Fruit fly (Drosophila melanogaster) whole organism, larva: Measurements from ENCODE around the gene Hou.

Experiments used
- noc ChIP-seq: fragments of 200-800 bp; sonication (Bioruptor generic); optimal IDR thresholded peaks from 3 replicates; lab custom pipeline; 2019; ENCODE audit warnings: missing biosample characterization, mild to moderate bottlenecking, missing genetic modification characterization, moderate library complexity

The Hou gene

DNA sequence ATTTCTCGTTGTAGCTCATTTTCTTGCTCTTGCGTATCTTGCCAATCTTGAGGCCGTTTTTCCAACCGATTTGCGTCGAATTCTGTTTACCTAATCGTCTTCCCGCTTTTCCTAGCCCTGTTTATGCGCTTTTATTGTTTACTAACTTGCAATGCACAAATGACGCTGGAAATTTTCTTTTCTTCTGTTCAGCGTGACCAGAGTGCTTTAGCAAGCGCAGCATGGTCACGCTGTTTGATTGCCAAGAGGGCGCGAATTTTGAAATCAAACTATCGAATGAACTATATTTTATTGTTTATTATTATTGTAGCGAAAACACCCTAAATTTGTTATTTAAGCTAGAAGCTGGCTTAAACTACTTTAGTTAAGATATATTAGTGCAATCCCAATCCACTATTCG lies at the start of gene Hou:
Gene Hou (minus strand): TSS at position 193 of the 400 bp plus-strand sequence.
- no peak for TF ChIP-seq noc (tag; lab: Kevin White, UChicago)

DNA sequence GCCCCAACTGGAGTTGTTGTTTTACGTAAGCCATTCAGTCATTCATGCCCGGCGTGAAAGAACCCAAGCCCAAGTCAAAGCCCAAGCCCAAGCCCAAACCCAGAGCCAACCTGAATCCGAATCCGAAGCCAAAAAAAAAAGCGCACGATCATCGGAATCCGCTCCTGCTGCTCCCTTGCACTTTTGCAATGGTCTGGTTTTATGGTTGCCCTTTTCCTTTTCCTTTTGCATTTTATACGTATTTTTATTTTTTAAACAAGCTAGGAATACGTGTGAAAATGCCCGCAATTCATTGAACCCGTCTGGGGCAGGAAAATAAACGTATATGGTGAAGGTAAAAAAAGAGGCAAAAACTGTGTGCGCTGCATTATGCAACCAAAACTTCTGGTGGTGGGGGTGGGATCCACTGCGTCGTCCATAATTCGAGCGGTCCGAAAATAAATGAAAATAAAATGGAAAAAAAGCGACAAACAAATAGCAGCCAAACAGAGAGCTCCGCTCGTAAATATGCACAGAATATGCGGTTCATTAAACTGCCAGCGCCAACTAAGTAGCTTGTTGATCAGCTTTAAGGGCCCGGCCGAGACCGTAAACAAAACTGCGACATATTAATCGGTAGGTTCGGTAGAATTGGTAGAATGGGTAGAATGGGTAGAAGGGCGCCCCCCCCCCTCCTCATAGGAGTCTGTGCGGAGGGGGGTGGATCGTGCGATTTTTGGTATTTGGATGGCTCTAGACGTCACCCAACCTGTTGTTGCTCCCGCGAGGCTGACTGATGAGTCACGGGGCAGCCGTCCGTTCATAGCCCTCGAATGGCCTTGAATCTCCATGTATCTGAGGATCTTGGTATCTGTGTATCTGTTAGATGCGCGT lies 49.3 kb upstream of the Hou start:
- TF ChIP-seq noc (tag; lab: Kevin White, UChicago), result no peak

DNA sequence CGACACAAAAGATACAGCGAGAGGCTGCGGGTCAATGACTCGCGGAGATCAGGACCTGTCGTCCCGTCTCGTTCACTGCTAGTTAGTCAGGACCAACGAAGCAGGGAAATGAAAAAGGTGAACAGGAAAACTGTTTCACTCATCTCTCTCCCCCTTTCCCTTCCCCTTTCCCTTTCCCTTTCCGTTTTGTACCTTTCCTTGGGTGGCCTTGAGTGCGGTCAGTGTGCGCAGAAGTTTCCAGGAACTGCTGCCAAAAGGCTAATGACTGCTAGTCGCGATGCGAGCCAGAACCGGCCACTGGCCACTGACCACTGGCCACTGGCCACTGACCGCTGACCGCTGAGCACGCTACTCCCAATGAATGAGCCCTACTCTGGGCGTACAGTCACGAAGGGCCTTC lies 45.4 kb upstream of the Hou start:
- TF ChIP-seq noc (tag; lab: Kevin White, UChicago), result no peak

DNA sequence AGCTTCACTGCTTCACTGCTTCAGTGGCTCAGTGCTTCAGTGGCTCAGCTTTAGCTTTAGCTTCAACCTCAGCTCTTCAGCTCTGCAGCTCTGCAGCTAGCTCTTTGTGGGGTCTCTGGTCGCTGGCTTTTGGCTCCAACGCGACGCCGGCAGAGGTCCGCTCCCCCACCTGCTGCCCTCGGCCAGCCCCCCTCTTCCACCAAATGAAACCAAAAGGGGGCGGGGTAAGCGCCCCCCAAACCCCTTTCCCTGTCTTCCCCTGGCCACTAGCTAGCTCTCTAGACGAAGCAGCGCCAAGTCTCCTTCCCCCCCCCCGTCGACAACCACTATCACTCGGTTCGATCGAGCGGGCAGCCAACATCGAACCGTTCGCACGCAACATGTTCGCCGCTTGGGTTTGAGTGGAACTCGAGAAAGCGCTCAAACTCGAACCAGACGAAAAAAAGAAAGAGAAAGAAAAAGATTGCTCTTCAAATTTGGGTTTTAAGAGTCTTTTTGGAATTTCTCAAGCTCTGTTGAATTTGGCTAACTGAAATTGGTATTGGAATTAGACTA lies 42.8 kb upstream of the Hou start, which contains the start of gene Cyp18a1:
Gene Cyp18a1 (minus strand): TSS at position 95 of the 555 bp plus-strand sequence.
- no peak for TF ChIP-seq noc (tag; lab: Kevin White, UChicago)

DNA sequence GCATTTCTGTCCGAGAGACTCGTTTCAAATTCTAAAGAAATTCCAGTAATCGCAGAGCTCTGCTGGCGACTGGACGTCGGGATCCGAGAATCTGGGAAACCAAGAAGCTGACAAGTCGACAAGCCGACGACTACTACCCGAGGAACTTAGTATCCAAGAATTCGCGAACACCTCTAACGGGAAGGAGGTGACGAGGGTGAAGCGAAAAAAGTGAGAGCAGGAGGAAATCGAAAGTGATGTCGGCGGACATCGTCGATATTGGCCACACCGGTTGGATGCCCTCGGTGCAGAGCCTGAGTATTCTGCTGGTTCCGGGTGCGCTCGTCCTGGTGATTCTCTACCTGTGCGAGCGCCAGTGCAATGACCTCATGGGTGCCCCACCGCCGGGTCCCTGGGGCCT lies 35.5 kb upstream of the Hou start, which contains the start of gene phtm:
Gene phtm (plus strand): TSS at position 41 of the 400 bp plus-strand sequence.
- TF ChIP-seq noc (tag; lab: Kevin White, UChicago), result no peak

DNA sequence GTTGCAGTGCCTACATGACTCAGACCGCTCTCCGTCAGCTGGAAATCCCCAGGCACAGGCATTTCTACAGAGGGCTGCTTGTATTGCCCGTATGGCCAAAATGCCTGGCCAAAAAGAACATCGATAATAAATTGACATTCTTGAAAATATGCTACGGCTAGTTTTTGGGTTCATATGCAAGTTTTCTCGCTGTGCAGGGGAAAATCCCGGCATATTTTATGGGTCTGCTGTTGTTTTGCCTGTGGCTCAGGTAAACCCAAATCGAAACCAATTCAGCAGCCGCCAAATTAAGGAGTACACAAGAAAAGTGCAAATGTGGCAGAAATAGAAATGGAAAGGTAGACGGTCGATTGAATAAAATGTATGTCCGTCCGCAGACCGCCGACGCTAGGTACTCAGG lies 34.7 kb upstream of the Hou start:
- no peak for TF ChIP-seq noc (tag; lab: Kevin White, UChicago)

DNA sequence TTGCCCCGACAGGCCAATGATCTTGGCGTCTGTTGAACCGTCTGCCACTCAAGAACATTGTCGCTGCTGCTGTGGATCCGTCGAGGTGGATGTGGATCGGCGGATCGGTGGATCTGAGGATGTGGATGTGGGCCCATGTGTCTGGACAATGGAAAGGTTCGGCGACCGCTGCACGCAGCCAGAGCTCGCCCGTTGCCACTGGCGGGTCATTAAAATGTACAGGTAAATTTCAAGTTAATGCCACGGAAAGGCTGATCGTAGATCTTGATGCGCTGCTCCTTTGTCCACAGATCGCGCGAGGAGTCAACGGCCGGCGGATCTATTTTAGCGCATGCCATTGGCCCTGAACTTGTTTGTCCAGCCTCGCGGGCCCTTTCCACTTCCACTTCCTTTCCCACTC lies 34.3 kb upstream of the Hou start:
- TF ChIP-seq noc (tag; lab: Kevin White, UChicago), result no peak

DNA sequence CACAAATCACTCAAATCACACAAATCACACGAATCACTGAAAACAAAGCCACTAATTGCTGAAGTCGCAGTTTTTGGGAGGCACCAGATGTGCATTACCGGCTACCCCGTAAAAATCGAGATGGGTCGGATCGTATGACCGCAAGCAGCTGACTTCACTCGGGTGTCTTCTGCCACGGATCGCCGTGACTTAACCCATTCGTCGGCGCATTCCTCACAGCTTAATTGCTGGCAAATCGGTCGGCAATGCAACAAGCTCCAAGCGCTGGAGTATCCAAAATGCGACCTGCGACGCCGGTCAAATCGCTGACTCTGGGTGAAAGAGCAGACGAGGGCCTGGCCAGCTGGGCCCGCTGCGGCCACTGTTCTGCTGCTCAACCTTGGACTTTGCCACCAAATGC lies 32.6 kb upstream of the Hou start:
- no peak for TF ChIP-seq noc (tag; lab: Kevin White, UChicago)

DNA sequence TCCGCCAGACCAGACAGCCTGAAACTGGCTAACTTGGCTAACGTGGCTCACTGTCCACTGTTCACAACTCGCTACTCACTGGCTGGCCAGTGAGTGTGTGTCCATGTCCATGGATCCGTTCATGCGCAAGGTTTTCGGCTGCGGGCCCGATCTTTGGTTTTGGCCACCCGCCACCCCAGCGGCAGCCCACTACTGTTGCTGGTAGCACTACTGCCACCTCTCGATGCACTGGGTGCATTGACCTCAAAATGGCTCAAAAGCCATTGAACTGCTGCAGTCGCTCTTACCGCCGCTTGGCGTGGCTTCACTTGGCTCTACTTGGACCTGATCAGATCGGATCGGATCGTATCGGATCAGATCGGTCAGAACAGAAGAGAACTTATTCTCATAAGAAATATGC lies 31.2 kb upstream of the Hou start:
- TF ChIP-seq noc (tag; lab: Kevin White, UChicago), result no peak

DNA sequence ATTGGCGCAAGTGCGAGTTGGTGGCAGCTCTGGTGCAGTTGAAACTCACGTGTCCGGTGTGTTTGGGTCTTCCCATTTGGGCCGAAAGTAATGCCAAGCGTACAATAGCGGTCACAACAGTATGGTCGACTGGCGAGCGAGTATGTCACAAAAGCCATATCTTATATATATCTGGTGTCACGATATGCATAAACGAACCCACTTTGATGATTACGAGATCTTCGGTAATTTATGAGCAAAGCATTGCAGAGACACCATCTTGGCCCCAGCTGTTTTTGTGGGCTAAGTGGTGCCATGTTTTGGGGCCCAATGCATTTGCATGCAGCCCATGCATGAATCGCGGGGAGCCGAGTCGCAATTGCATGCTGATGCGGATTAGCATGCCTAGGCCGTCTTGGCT lies 28.6 kb upstream of the Hou start:
- TF ChIP-seq noc (tag; lab: Kevin White, UChicago), result no peak

DNA sequence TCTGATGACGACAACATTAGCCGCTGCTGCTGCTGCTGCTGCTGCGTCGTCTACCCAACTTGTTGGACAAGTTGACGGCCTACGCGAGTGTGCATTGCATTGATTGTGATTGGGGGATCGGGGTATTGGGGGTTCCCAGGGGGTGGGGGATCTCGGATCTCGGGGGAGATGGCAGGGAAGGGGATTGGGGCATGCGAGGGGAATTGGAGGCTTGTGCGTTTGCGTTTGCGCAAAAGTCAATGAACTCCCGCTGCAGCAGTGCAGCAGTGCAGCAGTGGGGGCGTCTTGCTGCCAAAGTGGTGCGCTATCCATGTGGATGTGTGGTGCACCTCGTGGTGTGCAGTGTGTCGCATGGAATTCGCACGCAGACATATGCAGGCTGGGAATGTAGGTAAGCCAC lies 26.5 kb upstream of the Hou start:
- TF ChIP-seq noc (tag; lab: Kevin White, UChicago), result no peak

DNA sequence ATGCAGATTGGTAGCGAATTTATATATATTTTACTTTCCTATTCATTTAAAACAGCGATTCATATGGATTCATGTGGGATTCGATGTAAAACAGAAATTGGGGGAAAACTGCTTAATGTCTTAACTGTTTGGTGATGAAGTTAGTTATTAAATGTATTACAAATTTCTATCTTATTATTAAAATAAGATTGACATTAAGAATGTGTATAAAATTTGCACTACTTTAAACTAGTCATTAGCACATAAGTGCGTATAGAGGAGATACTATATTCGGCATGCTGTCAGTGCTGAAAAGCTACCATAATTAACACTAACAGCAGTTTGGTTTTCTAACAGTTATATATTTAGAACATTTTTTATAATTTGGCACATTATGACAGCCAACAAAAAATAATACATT lies 25.5 kb upstream of the Hou start:
- no peak for TF ChIP-seq noc (tag; lab: Kevin White, UChicago)

DNA sequence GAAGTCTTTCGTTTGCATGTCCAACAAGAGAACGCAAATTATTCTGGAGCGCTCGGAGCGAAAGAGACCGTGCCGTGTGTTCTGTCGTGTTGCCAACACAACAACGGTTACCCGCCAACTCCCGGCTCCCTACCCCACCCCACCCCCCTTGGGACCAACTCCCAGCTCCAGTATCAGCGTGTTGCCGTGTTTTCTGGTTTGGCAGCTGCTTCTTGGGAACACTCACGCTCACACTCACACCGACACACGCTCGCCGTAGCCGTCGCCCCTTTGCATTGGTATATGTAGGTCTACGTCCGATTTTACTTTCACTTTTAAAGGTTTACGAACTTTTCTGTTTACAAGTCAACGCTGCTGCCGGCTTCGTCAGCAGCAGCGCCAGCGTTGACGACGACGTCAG lies 25.0 kb upstream of the Hou start:
- no peak for TF ChIP-seq noc (tag; lab: Kevin White, UChicago)

DNA sequence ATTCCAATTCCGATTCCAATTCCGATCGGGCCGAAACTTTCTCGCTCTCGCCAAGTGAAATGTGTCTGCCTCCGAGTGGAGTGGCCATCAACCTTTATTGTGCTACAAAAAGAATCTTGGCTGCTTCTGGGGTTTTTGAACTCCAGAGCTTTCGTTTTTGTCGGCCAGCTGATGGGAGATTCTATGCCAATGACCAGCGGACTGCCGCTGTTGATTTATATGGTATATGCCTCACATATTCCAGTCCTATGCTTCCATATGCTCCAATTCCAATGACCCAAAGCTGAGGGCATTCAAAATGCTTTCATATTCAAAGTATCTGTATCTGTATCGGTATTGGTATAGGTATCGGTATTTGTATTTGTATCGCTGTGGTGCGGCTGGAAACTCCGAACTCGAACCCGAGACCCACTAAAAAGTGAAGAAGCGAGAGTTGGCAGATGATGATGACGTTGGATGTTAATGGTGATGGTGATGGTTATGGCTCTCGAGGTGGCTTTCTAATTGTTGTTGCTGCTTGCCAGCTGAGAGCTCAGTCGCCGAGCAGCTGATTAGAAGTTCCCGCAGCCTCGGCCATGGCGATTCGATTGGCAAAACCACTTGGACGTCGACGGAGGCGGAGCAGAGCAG lies 22.8 kb upstream of the Hou start:
- no peak for TF ChIP-seq noc (tag; lab: Kevin White, UChicago)

DNA sequence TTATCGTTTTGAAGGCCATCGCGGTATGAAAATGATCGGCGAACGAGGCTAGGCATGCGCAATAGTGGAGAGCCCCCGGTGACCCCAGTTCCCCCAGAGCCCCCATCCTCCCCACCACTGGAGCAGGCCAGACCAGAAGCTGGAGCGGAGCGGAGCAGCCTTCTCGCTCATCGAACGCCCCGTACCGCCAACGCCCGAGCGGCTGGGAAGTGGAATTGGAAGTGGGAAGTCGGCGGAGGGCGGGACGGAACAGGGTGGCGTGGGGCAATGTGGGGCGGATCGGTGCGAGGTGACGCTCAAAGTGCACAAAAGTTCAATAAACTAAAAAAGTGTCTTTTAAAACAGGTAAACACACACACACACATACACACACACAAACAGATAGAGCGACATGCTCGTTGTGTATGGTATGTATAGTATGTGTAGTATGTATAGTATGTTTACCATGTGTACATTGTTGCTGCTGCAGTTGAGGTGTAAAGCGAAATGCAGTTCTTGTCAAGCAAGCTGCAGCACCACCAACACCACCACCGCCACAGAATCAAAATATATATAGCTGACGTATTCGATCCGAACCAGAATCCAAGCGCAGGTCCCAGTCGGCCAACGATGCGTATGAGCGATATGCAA lies 21.4 kb upstream of the Hou start:
- no peak for TF ChIP-seq noc (tag; lab: Kevin White, UChicago)
